Worm (Caenorhabditis elegans): ENCODE measurements around the gene tag-30.

ce11 chrIV:11863428-11863827 lies 8.5 kb upstream of the tag-30 start:
- TF ChIP-seq nhr-11 (tag; optimal IDR thresholded peaks at IDR 0.05) (no peak), ZK546.5 (tag; optimal IDR thresholded peaks at IDR 0.05) (no peak), mdl-1 (tag; optimal IDR thresholded peaks at IDR 0.05) (no peak), nhr-237 (tag; optimal IDR thresholded peaks at IDR 0.05) (no peak), unc-39 (tag; optimal IDR thresholded peaks at IDR 0.05) (no peak), nhr-23 (tag; optimal IDR thresholded peaks at IDR 0.05) (no peak), ceh-82 (tag; optimal IDR thresholded peaks at IDR 0.05) (no peak), lin-11 (tag; optimal IDR thresholded peaks at IDR 0.05) (no peak)
